Worm (Caenorhabditis elegans): Measurements from ENCODE around the gene F09E5.14.
"Not testable (repeated sequence)": the region's sequence is repeated elsewhere in the genome, so short reads cannot be mapped to it uniquely, and the experiment has no call there.

F09E5.14 gene

ce11 chrII:5353642-5354041, 9.0 kb upstream of the F09E5.14 start:
- TF ChIP-seq fos-1 (tag; optimal IDR thresholded peaks at IDR 0.05) (no peak), ama-1 (optimal IDR thresholded peaks at IDR 0.05) (no peak), lin-39 (tag; optimal IDR thresholded peaks at IDR 0.05) (no peak), R02D3.7 (tag; optimal IDR thresholded peaks at IDR 0.05) (no peak), lsy-2 (tag; optimal IDR thresholded peaks at IDR 0.05) (peak in 1 of 2 experiments; percentile 22), peb-1 (tag; optimal IDR thresholded peaks at IDR 0.05) (no peak), sma-3 (GFP tag; optimal IDR thresholded peaks at IDR 0.05) (peak; percentile 22), lin-13 (GFP tag; optimal IDR thresholded peaks at IDR 0.05) (no peak), lin-11 (tag; optimal IDR thresholded peaks at IDR 0.05) (no peak), dmd-4 (tag; optimal IDR thresholded peaks at IDR 0.05) (no peak), unc-62 (GFP tag; optimal IDR thresholded peaks at IDR 0.05) (no peak), Y55F3AM.14 (GFP tag; optimal IDR thresholded peaks at IDR 0.05) (peak; percentile 25), mab-5 (tag; optimal IDR thresholded peaks at IDR 0.05) (no peak), nhr-12 (tag; optimal IDR thresholded peaks at IDR 0.05) (no peak), unc-55 (GFP tag; optimal IDR thresholded peaks at IDR 0.05) (no peak), crh-2 (tag; optimal IDR thresholded peaks at IDR 0.05) (no peak), ceh-82 (tag; optimal IDR thresholded peaks at IDR 0.05) (no peak), sem-4 (tag; optimal IDR thresholded peaks at IDR 0.05) (no peak), ztf-4 (tag; optimal IDR thresholded peaks at IDR 0.05) (no peak), mbf-1 (tag; optimal IDR thresholded peaks at IDR 0.05) (no peak), zag-1 (tag; optimal IDR thresholded peaks at IDR 0.05) (no peak), gmeb-1 (tag; optimal IDR thresholded peaks at IDR 0.05) (no peak), sma-9 (GFP tag; optimal IDR thresholded peaks at IDR 0.05) (peak; percentile 17), sma-9 (tag; optimal IDR thresholded peaks at IDR 0.05) (no peak)

ce11 chrII:5351799-5352198, 7.1 kb upstream of the F09E5.14 start, which contains the start of gene F09E5.7:
F09E5.7 (plus strand) TSS chrII:5352099.
- TF ChIP-seq ztf-11 (tag; optimal IDR thresholded peaks at IDR 0.05) (no peak), gmeb-1 (tag; optimal IDR thresholded peaks at IDR 0.05) (no peak), nhr-237 (tag; optimal IDR thresholded peaks at IDR 0.05) (no peak), lsy-2 (tag; optimal IDR thresholded peaks at IDR 0.05) (no peak), ztf-1 (GFP tag; conservative IDR thresholded peaks at IDR 0.05) (no peak), aly-2 (tag; optimal IDR thresholded peaks at IDR 0.05) (no peak), nhr-12 (tag; optimal IDR thresholded peaks at IDR 0.05) (no peak), nhr-6 (tag; optimal IDR thresholded peaks at IDR 0.05) (no peak)

ce11 chrII:5350357-5350756, 5.7 kb upstream of the F09E5.14 start, which contains the start of gene F09E5.8:
F09E5.8 (plus strand) TSS chrII:5350669.
- TF ChIP-seq nhr-12 (tag; optimal IDR thresholded peaks at IDR 0.05); unc-62 (GFP tag; optimal IDR thresholded peaks at IDR 0.05); fos-1 (tag; optimal IDR thresholded peaks at IDR 0.05): not testable (repeated sequence)

ce11 chrII:5346350-5346749, 1.7 kb upstream of the F09E5.14 start:
- peak; percentile 64 for TF ChIP-seq C34F6.9 (tag; optimal IDR thresholded peaks at IDR 0.05)
- peak; percentile 65 for TF ChIP-seq unc-55 (GFP tag; optimal IDR thresholded peaks at IDR 0.05)
- peak; percentile 37 for TF ChIP-seq nhr-21 (tag; optimal IDR thresholded peaks at IDR 0.05)
- peak; percentile 46 for TF ChIP-seq sma-9 (GFP tag; optimal IDR thresholded peaks at IDR 0.05)
- not testable (repeated sequence) for TF ChIP-seq sma-9 (tag; optimal IDR thresholded peaks at IDR 0.05)
- TF ChIP-seq nhr-25 (tag; optimal IDR thresholded peaks at IDR 0.05) = peak; percentile 31
- TF ChIP-seq nhr-129 (tag; optimal IDR thresholded peaks at IDR 0.05) = peak; percentile 69
- peak; percentile 23 for TF ChIP-seq snpc-4 (tag; optimal IDR thresholded peaks at IDR 0.05)
- peak; percentile 50 for TF ChIP-seq crh-2 (tag; optimal IDR thresholded peaks at IDR 0.05)
- TF ChIP-seq gmeb-1 (tag; optimal IDR thresholded peaks at IDR 0.05) = peak; percentile 94
- TF ChIP-seq lin-13 (GFP tag; optimal IDR thresholded peaks at IDR 0.05) = peak; percentile 82
- peak; percentile 54 for TF ChIP-seq F13H6.1 (tag; optimal IDR thresholded peaks at IDR 0.05)
- TF ChIP-seq mab-5 (tag; optimal IDR thresholded peaks at IDR 0.05) = peak; percentile 27
- peak; percentile 55 for TF ChIP-seq sma-3 (GFP tag; optimal IDR thresholded peaks at IDR 0.05)
- peak; percentile 53 to 77 for TF ChIP-seq lsy-2 (tag; optimal IDR thresholded peaks at IDR 0.05)

- TF ChIP-seq nhr-10 (tag; optimal IDR thresholded peaks at IDR 0.05) (no peak), Y55F3AM.14 (GFP tag; optimal IDR thresholded peaks at IDR 0.05) (no peak), sma-3 (GFP tag; optimal IDR thresholded peaks at IDR 0.05) (peak; percentile 11), sma-9 (GFP tag; optimal IDR thresholded peaks at IDR 0.05) (peak; percentile 22), sma-9 (tag; optimal IDR thresholded peaks at IDR 0.05) (no peak), C34F6.9 (tag; optimal IDR thresholded peaks at IDR 0.05) (peak; percentile 6)
Observed at ce11 chrII:5342412-5342811, 2.3 kb downstream of the F09E5.14 start.
